Worm (Caenorhabditis elegans): ENCODE results near the gene cup-5.

DNA sequence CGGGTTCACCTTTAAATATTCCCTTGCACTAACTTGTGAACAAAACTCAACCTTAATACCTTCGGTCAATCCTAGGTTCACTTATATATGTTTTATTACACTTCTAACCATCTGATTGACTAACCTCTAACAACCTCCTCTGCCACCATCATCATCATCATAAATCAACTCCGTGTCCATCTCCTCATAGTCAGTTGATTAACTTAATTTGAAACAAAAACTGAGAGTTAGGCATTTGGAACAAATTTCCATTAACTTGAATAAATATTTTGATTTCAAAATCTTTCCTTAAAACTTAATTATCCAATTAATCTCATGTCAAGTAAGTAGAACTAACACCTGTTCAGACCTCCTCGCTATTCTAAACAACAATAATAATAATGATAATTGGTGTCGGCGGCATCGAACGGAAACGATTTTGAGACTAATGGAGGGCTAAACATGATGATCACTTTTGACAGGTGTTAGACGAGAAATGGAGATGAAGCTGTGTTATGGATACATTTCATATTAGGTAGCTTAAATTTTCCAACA is 30.2 kb upstream of the cup-5 start:
- TF ChIP-seq lin-39 (tag; optimal IDR thresholded peaks at IDR 0.05) (no peak), mml-1 (tag; optimal IDR thresholded peaks at IDR 0.05) (no peak), nhr-28 (tag; optimal IDR thresholded peaks at IDR 0.05) (no peak), sea-2 (GFP tag; optimal IDR thresholded peaks at IDR 0.05) (no peak), nhr-77 (tag; optimal IDR thresholded peaks at IDR 0.05) (no peak), jun-1 (tag; optimal IDR thresholded peaks at IDR 0.05) (no peak), skn-1 (tag; optimal IDR thresholded peaks at IDR 0.05) (no peak)
